Fruit fly (Drosophila melanogaster) whole organism, prepupa: ENCODE results near the gene Grd.

ENCODE experiments used
- CG32006 ChIP-seq: fragments of 200-800 bp; sonication (Bioruptor generic); optimal IDR thresholded peaks from 3 replicates; lab custom pipeline; 2017; ENCODE audit warnings: missing biosample characterization, mild to moderate bottlenecking, missing genetic modification characterization
- Met ChIP-seq: fragments of 200-800 bp; sonication (Bioruptor generic); optimal IDR thresholded peaks from 3 replicates; lab custom pipeline; 2016; ENCODE audit warnings: missing biosample characterization, missing genetic modification characterization
- Sox14 ChIP-seq: fragments of 200-800 bp; sonication (Bioruptor generic); optimal IDR thresholded peaks from 3 replicates; lab custom pipeline; 2016; ENCODE audit warnings: missing biosample characterization, missing genetic modification characterization
- dac ChIP-seq: fragments of 200-800 bp; sonication (Bioruptor generic); optimal IDR thresholded peaks from 2 replicates; lab custom pipeline; 2017; ENCODE audit warnings: missing biosample characterization, mild to moderate bottlenecking, missing genetic modification characterization
- eg ChIP-seq: fragments of 200-800 bp; sonication (Bioruptor generic); IDR thresholded peaks from 3 replicates; pipeline ENCODE4 v1.3.6; 2022; ENCODE audit warnings: missing biosample characterization, missing genetic modification characterization
- esn ChIP-seq: fragments of 200-800 bp; sonication (Bioruptor generic); optimal IDR thresholded peaks from 2 replicates; lab custom pipeline; 2016; ENCODE audit warnings: missing biosample characterization, mild to moderate bottlenecking, missing genetic modification characterization, moderate library complexity
- fd59A ChIP-seq: fragments of 200-800 bp; sonication (Bioruptor generic); optimal IDR thresholded peaks from 2 replicates; lab custom pipeline; 2017; ENCODE audit warnings: missing biosample characterization, mild to moderate bottlenecking, missing genetic modification characterization, missing genetic modification reagents
- fd85E ChIP-seq: fragments of 200-800 bp; sonication (Bioruptor generic); optimal IDR thresholded peaks from 3 replicates; lab custom pipeline; 2016; ENCODE audit warnings: missing biosample characterization, missing genetic modification characterization
- net ChIP-seq: fragments of 200-800 bp; sonication (Bioruptor generic); optimal IDR thresholded peaks from 3 replicates; lab custom pipeline; 2016; ENCODE audit warnings: missing biosample characterization, missing genetic modification characterization

DNA sequence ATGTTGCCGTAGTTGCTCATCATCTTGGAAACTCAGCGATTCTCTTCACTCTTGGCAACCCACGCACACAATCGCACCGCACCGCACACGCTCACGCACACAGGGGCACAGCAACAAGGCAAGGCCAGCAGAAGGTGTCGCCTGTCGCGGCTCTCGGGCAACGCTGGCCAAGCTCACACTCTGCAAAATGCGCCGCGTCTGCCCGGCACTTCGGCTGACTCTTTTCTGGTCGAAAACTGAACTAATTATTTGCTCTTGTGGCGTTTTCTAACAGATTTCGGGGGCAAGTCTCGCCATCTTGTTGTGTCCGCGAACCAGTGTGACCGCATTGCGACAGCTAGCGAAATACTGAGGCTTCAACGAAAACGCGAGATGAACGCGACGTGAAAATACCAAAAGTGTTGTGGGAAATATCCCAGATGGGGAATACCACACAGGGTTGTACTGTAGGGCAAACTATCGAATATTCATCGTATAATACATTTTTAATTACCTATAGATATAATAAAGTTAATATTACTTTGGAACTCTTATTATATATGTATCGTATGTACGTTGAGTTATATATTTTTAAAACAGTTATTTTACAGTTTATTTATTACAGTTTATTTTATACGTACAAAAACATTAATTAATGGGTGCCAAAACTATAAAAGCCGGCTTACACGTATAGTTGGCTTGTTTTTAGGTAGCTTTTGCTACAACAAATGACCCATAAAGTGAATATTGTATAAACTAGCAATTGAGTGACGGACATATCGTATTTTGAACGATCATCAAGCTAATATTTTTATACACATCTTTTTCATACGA is 23.2 kb downstream of the Grd start, which contains the start of the genes MED19 and CG7430:
- TF ChIP-seq Sox14 (GFP tag; lab: Kevin White, UChicago), result no peak
- no peak for TF ChIP-seq fd85E
- peak; percentile 20 for TF ChIP-seq esn (GFP tag; lab: Kevin White, UChicago)
- TF ChIP-seq dac, result no peak
- TF ChIP-seq Met (GFP tag; lab: Kevin White, UChicago), result no peak
- no peak for TF ChIP-seq CG32006
- no peak for TF ChIP-seq fd59A
- TF ChIP-seq eg, result peak; percentile 29; the same call in 1 of the 3 replicates
- TF ChIP-seq net, result no peak
